Worm (Caenorhabditis elegans) whole organism, early embryonic: ENCODE results near the gene fbxa-115.

ENCODE experiments used
- B0310.2 ChIP-seq: sonication (generic microtip); optimal IDR thresholded peaks from 2 replicates; lab custom pipeline; 2016; ENCODE audit warnings: mild to moderate bottlenecking, missing genetic modification characterization, missing compliant biosample characterization
- F13C5.2 ChIP-seq: sonication (generic microtip); optimal IDR thresholded peaks from 2 replicates; lab custom pipeline; 2017; ENCODE audit warnings: mild to moderate bottlenecking, missing genetic modification characterization, inconsistent platforms, missing compliant biosample characterization
- aly-1 ChIP-seq: sonication (generic microtip); optimal IDR thresholded peaks from 2 replicates; lab custom pipeline; 2016; ENCODE audit warnings: missing genetic modification characterization, missing compliant biosample characterization
- ama-1 ChIP-seq: fragments of 150-350 bp; optimal IDR thresholded peaks from 2 replicates; lab custom pipeline; 2014
- ceh-13 ChIP-seq: fragments of 200-800 bp; sonication (Bioruptor generic); optimal IDR thresholded peaks from 2 replicates; lab custom pipeline; 2018; ENCODE audit warnings: mild to moderate bottlenecking, missing genetic modification characterization, missing compliant biosample characterization
- ceh-36 ChIP-seq: sonication (generic microtip); optimal IDR thresholded peaks from 2 replicates; lab custom pipeline; 2016; ENCODE audit warnings: missing genetic modification characterization, inconsistent platforms, missing compliant biosample characterization
- ets-7 ChIP-seq: sonication (generic microtip); optimal IDR thresholded peaks from 2 replicates; lab custom pipeline; 2016; ENCODE audit warnings: missing genotype, missing genetic modification characterization, missing compliant biosample characterization
- flt-1 ChIP-seq: fragments of 200-800 bp; sonication (Bioruptor generic); IDR thresholded peaks from 2 replicates; pipeline ENCODE4 v1.3.6; 2022; ENCODE audit warnings: missing genetic modification characterization, missing compliant biosample characterization
- hmbx-1 ChIP-seq: sonication (generic microtip); optimal IDR thresholded peaks from 2 replicates; lab custom pipeline; 2016; ENCODE audit warnings: mild to moderate bottlenecking, missing genetic modification characterization, missing compliant biosample characterization
- hmg-4 ChIP-seq: fragments of 200-800 bp; sonication (Bioruptor generic); optimal IDR thresholded peaks from 2 replicates; lab custom pipeline; 2018; ENCODE audit warnings: mild to moderate bottlenecking, missing genetic modification characterization, missing compliant biosample characterization
- hnd-1 ChIP-seq: sonication (generic microtip); optimal IDR thresholded peaks from 2 replicates; lab custom pipeline; 2016; ENCODE audit warnings: missing genetic modification characterization, missing compliant biosample characterization
- pes-1 ChIP-seq: fragments of 200-800 bp; sonication (Bioruptor generic); IDR thresholded peaks from 2 replicates; pipeline ENCODE4 v1.3.6; 2022; ENCODE audit warnings: missing genetic modification reagents, missing genetic modification characterization, missing compliant biosample characterization
- scrt-1 ChIP-seq: fragments of 200-800 bp; sonication (Bioruptor generic); IDR thresholded peaks from 2 replicates; pipeline ENCODE4 v1.3.6; 2022; ENCODE audit warnings: missing genetic modification characterization, missing compliant biosample characterization
- sea-1 ChIP-seq: fragments of 200-800 bp; sonication (Bioruptor generic); conservative IDR thresholded peaks from 2 replicates; pipeline ENCODE4 v1.3.6; 2022; ENCODE audit warnings: missing genetic modification characterization, missing compliant biosample characterization
- tbx-11 ChIP-seq: fragments of 200-800 bp; sonication (Bioruptor generic); IDR thresholded peaks from 2 replicates; pipeline ENCODE4 v1.3.6; 2022; ENCODE audit warnings: missing genetic modification characterization, missing compliant biosample characterization
- tbx-37 ChIP-seq: fragments of 200-800 bp; sonication (Bioruptor generic); conservative IDR thresholded peaks from 2 replicates; pipeline ENCODE4 v1.3.6; 2022; ENCODE audit warnings: missing genetic modification reagents, missing genetic modification characterization, missing compliant biosample characterization
- tra-4 ChIP-seq: sonication (generic microtip); optimal IDR thresholded peaks from 2 replicates; lab custom pipeline; 2017; ENCODE audit warnings: missing genetic modification characterization, missing compliant biosample characterization

fbxa-115 gene

DNA sequence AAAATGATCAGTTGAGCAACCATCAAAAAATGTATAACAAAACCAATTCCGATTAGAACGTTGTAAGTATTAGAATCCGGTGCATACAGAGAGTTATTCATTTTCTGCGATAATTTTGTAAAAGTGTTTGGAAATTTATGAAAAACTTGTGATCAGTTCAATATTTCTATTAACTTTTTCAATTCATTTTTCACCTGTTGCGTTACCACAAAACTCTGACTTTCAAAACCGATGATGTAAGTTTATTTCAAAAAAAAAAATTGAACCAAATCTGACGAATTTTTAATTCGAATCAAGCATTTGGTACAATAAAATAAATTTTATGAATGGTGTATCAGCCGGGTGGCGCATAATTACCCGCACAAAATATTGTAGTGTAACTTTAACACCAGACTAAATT lies 5.4 kb downstream of the fbxa-115 start, which contains the start of gene srz-16:
srz-16 (minus strand) TSS at position 101 of the 400 bp plus-strand sequence.
- TF ChIP-seq hmg-4 (GFP tag; lab: Kevin White, UChicago): no peak
- no peak for TF ChIP-seq hmbx-1
- no peak for TF ChIP-seq sea-1 (GFP tag; lab: Robert Waterston, UW)
- TF ChIP-seq pes-1 (GFP tag; lab: Robert Waterston, UW): no peak

DNA sequence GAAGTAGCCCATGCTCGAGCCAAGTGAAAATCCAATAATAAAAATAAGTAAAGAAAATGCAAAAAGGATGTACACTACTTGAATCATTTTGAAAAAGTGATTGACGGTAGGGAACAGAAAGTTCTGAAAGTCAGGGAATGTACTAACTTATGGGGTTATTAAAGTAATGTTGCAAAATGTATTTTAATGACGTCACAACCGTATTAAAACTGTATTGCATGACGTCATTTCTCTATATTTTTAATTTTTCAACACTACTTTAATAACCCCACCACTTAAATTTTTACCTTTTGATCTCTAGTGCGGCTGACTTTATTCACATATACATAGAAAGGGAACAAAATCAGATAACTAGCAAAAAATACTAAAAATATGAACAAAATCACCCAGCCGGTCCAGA lies 9.6 kb downstream of the fbxa-115 start:
- no peak for TF ChIP-seq ets-7
- TF ChIP-seq ama-1 (lab: Kevin White, UChicago): no peak
- TF ChIP-seq scrt-1: no peak
- no peak for TF ChIP-seq tbx-11 (GFP tag; lab: Robert Waterston, UW)
- TF ChIP-seq hmbx-1: no peak
- no peak for TF ChIP-seq flt-1 (GFP tag; lab: Robert Waterston, UW)
- no peak for TF ChIP-seq F13C5.2
- no peak for TF ChIP-seq ceh-36 (tag; lab: Kevin White, UChicago)
- no peak for TF ChIP-seq pes-1 (GFP tag; lab: Robert Waterston, UW)
- no peak for TF ChIP-seq hmg-4 (GFP tag; lab: Kevin White, UChicago)
- TF ChIP-seq B0310.2 (tag; lab: Kevin White, UChicago): no peak
- no peak for TF ChIP-seq tbx-37 (GFP tag; lab: Robert Waterston, UW)
- no peak for TF ChIP-seq tra-4
- TF ChIP-seq ceh-13: no peak

DNA sequence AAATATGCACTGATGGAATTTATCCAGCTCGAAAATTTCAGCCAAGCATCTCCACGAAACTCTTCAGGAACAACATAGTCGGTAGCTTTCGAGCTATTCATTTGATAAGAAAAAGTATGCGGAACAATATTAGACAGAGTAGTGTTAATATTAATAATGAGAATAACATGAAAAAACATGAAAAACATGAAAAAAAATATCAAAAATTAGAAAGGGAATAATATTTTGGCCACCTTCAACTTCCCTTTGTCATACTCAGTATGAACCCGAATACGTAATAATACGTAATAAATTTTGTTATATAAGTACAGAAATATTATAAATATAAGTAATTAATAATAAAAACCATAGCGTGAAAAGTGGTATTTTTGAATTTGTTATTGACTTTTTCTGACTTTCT lies 20.0 kb downstream of the fbxa-115 start, which contains the start of gene srw-39:
srw-39 (minus strand) TSS at position 101 of the 400 bp plus-strand sequence.
- TF ChIP-seq tbx-37 (GFP tag; lab: Robert Waterston, UW) (no peak), tra-4 (no peak), flt-1 (GFP tag; lab: Robert Waterston, UW) (no peak)

ce11 chrV:20165808-20166207 lies 26.1 kb downstream of the fbxa-115 start:
- TF ChIP-seq hnd-1 (no peak), sea-1 (GFP tag; lab: Robert Waterston, UW) (no peak), scrt-1 (no peak), tra-4 (no peak), ets-7 (no peak), aly-1 (no peak), hmg-4 (GFP tag; lab: Kevin White, UChicago) (no peak), B0310.2 (tag; lab: Kevin White, UChicago) (no peak), flt-1 (GFP tag; lab: Robert Waterston, UW) (no peak), tbx-11 (GFP tag; lab: Robert Waterston, UW) (no peak), F13C5.2 (no peak)

DNA sequence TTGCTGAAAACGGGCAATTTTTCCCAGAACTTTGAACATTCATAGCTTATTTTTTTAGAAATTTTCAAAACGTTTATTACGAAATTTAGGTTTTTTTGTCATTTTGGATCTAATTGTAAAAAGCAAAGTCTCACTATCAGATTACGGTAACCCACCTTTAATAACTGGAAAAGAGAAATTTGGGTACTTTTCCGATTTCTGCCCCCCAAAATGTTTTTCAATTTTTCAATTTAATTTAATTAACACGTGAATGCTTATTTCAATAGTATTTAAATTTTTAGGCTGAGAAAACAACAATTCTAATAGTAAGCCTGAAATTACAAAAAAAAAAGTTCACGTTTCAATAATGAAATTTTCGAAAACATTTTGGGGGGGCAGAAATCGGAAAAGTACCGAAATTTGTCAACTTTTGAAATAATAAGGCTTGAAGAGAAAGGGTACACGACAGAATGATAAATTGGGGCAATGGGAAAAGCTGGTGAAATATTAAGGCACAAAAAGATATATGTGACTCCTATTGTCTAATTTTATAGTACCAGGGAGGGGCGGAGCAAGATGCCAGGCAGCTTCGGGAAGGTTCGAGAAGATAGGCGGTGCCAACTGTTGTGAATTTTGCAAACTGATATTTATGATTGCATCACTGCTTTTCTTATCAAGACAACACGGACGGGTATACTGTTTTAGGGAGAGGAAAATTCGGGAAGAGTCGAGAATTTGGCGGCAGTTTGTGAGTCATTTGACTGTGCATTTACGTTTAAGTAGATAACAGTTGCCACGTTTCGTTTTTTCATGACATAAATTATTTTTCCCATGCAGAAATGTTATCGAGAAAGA lies 27.7 kb downstream of the fbxa-115 start, which contains the start of gene F19B2.5:
F19B2.5 (minus strand) TSS at position 107 of the 834 bp plus-strand sequence.
- TF ChIP-seq tbx-11 (GFP tag; lab: Robert Waterston, UW) (no peak), hnd-1 (no peak), hmbx-1 (no peak), hmg-4 (GFP tag; lab: Kevin White, UChicago) (no peak), ets-7 (no peak), flt-1 (GFP tag; lab: Robert Waterston, UW) (no peak), tra-4 (no peak), pes-1 (GFP tag; lab: Robert Waterston, UW) (no peak), aly-1 (no peak)

ce11 chrV:20163105-20163449 lies 28.9 kb downstream of the fbxa-115 start:
- TF ChIP-seq ceh-13 (no peak), aly-1 (no peak), ceh-36 (tag; lab: Kevin White, UChicago) (no peak), ama-1 (lab: Kevin White, UChicago) (no peak), scrt-1 (no peak), tbx-37 (GFP tag; lab: Robert Waterston, UW) (no peak), ets-7 (no peak), F13C5.2 (no peak), tbx-11 (GFP tag; lab: Robert Waterston, UW) (no peak), pes-1 (GFP tag; lab: Robert Waterston, UW) (no peak), hmbx-1 (no peak), sea-1 (GFP tag; lab: Robert Waterston, UW) (no peak), hmg-4 (GFP tag; lab: Kevin White, UChicago) (no peak), flt-1 (GFP tag; lab: Robert Waterston, UW) (no peak)

DNA sequence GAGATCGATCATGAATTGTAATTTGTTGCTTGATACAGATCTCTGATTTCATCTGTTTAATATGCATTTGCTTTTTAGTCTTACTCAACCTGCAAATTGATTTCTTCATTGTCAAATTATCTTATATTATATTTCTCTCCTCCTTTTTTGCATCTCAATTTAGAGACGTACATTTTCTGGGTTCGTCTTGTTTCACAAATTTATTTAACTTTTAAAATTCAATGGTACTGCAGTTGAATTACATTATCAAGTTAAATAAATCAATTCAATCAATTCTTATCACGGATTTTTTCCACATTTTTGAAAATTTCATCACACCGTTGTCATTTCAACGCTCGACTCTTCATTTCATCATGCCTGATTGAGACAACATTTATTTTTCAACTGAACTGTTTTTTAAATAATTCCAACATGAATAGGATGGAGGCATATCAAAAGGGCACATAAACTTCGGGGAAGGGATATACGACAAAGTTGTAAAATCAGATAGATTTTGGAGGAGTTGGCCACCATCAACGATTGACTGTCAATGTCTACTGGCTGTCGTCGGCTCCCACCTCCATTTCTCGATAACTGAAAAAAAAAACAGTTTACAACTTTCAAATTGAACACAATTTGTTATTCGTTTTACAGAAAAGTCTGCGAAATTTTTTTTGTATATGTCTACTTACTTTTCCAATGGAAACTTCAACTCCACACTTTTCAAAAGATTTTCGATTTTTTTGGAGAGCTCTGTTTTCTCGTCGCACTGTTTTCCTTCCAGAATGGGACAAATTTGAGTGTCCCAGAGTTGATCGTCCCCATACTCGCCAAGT lies 29.5 kb downstream of the fbxa-115 start:
- no peak for TF ChIP-seq hnd-1

- TF ChIP-seq ceh-13 (no peak), tbx-37 (GFP tag; lab: Robert Waterston, UW) (no peak), hnd-1 (no peak), hmbx-1 (no peak), F13C5.2 (no peak), ceh-36 (tag; lab: Kevin White, UChicago) (no peak)
These were observed 30.1 kb downstream of the fbxa-115 start for ce11 chrV:20161781-20162289.
